Fruit fly (Drosophila melanogaster): Measurements from ENCODE around the gene zld.

The zld gene

DNA sequence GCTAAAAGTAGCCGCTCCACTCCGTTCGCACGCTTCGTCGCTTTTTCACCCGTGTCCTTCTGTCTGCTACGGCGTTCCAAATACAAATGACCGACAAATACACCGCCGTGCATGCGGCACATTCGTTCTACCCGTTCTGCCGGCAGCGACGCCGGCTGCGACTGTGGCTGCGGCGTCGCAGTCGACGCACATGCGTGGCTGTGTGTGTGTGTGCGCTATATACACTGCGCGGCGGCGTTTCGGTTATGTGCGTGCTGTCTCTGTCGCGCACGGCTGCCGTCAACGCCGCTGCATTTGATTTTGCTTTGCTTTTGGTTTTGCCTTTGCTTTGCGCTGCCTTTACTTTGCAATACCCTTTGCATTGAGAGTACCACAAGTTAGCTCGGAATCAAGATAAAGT lies at the start of gene zld:
TSS of gene zld (minus strand) at position 92 of the 400 bp plus-strand sequence.
- TF ChIP-seq ss (GFP tag; optimal IDR thresholded peaks at IDR 0.05) (peak in 1 of 2 experiments; percentile 41), CG10631 (GFP tag; optimal IDR thresholded peaks at IDR 0.05) (no peak), fd59A (GFP tag; optimal IDR thresholded peaks at IDR 0.05) (no peak), fkh (GFP tag; optimal IDR thresholded peaks at IDR 0.05) (peak; percentile 71), CG3919 (GFP tag; optimal IDR thresholded peaks at IDR 0.05) (no peak), Eip78C (GFP tag) (peak; percentile 27), Eip75B (GFP tag; optimal IDR thresholded peaks at IDR 0.05) (no peak), CG6163 (GFP tag; IDR thresholded peaks at IDR 0.05) (0 out of 3 replicates have a peak, but pooled peaks have one; percentile 35), svp (GFP tag) (peak; percentile 48), CG1621 (tag; optimal IDR thresholded peaks at IDR 0.05) (peak; percentile 17), vri (GFP tag; optimal IDR thresholded peaks at IDR 0.05) (no peak), Met (GFP tag; optimal IDR thresholded peaks at IDR 0.05) (no peak), Sox102F (GFP tag; optimal IDR thresholded peaks at IDR 0.05) (no peak), cyc (GFP tag; optimal IDR thresholded peaks at IDR 0.05) (no peak), CG8632 (GFP tag; optimal IDR thresholded peaks at IDR 0.05) (no peak), CG11762 (GFP tag; optimal IDR thresholded peaks at IDR 0.05; ENCODE audit: insufficient read depth) (no peak), CG6854 (GFP tag; optimal IDR thresholded peaks at IDR 0.05) (no peak)

dm6 chrX:19827762-19828161 lies 44.4 kb upstream of the zld start:
- TF ChIP-seq lz (GFP tag; optimal IDR thresholded peaks at IDR 0.05) (no peak), CG6792 (GFP tag; optimal IDR thresholded peaks at IDR 0.05) (no peak), CG31627 (GFP tag; optimal IDR thresholded peaks at IDR 0.05) (no peak), Ets96B (tag; optimal IDR thresholded peaks at IDR 0.05) (no peak), CG1621 (tag; optimal IDR thresholded peaks at IDR 0.05) (no peak), CG11762 (GFP tag; optimal IDR thresholded peaks at IDR 0.05; ENCODE audit: insufficient read depth) (no peak), Hr38 (GFP tag; optimal IDR thresholded peaks at IDR 0.05) (no peak), esn (GFP tag; optimal IDR thresholded peaks at IDR 0.05) (no peak), svp (GFP tag) (no peak), Ets21C (GFP tag; optimal IDR thresholded peaks at IDR 0.05) (no peak), CG8632 (GFP tag; optimal IDR thresholded peaks at IDR 0.05) (no peak), CG6163 (GFP tag; IDR thresholded peaks at IDR 0.05) (no peak), net (GFP tag; optimal IDR thresholded peaks at IDR 0.05) (no peak), cyc (GFP tag; optimal IDR thresholded peaks at IDR 0.05) (no peak), vri (GFP tag; optimal IDR thresholded peaks at IDR 0.05) (no peak), CG11294 (GFP tag; IDR thresholded peaks at IDR 0.05) (no peak), CG34406 (GFP tag; optimal IDR thresholded peaks at IDR 0.05) (no peak)

DNA sequence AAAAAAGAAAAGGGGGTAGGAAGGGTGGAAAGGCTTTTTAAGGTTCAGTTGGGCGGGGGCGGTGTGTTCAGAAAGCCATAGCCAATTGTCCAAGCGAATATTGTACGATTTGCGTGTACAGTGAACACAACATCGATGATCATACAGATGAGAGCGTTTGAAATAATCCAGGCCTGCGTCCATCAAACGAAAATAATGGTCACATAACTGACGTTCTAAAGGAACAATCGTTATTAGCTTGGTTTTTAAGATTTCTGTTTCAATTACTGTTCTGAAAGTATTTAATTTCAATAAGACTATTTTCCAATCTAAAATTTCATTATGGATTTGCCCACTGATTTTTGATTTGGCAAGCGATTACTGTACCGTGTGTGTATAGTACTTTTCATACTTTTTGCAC lies 41.8 kb upstream of the zld start:
- TF ChIP-seq topi (GFP tag; optimal IDR thresholded peaks at IDR 0.05) (no peak), Eip78C (GFP tag) (peak; percentile 33), dac (GFP tag; optimal IDR thresholded peaks at IDR 0.05) (no peak), Gug (GFP tag; IDR thresholded peaks at IDR 0.05) (no peak), Met (GFP tag; optimal IDR thresholded peaks at IDR 0.05) (no peak)

DNA sequence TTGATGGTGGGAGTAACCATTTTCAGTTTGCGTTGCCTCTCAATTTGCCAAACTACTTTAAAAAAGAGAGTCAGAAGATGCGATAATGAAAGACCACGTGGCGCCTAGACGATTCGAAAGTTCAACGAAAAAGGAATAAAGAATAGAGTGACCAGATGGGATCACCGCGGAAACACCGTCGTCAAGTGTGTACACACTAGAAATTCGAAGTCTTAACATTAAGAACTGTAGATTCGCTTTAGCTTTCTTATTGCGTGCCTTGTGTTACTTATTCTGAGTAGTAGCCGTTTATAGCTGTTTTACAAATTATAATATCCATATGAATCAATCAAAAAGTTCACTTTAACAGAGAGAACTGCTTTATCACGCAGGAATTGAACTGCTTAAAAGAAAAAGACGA lies 40.6 kb upstream of the zld start, which contains the start of gene SkpE:
TSS of gene SkpE (minus strand) at position 101 of the 400 bp plus-strand sequence.
- TF ChIP-seq CG34406 (GFP tag; optimal IDR thresholded peaks at IDR 0.05) (no peak), Eip93F (GFP tag; optimal IDR thresholded peaks at IDR 0.05) (no peak), CG6276 (GFP tag; optimal IDR thresholded peaks at IDR 0.05) (no peak), Sox15 (GFP tag; optimal IDR thresholded peaks at IDR 0.05) (no peak), Lpt (GFP tag; optimal IDR thresholded peaks at IDR 0.05) (no peak), CG11902 (GFP tag; optimal IDR thresholded peaks at IDR 0.05) (no peak), CG8319 (GFP tag; optimal IDR thresholded peaks at IDR 0.05) (no peak), CG7368 (GFP tag; optimal IDR thresholded peaks at IDR 0.05) (no peak), CG11762 (GFP tag; optimal IDR thresholded peaks at IDR 0.05; ENCODE audit: insufficient read depth) (no peak), Hr39 (GFP tag; optimal IDR thresholded peaks at IDR 0.05) (no peak), net (GFP tag; optimal IDR thresholded peaks at IDR 0.05) (no peak), fkh (GFP tag; optimal IDR thresholded peaks at IDR 0.05) (no peak), Ets21C (GFP tag; optimal IDR thresholded peaks at IDR 0.05) (no peak), ss (GFP tag; optimal IDR thresholded peaks at IDR 0.05) (no peak), Sox14 (GFP tag; optimal IDR thresholded peaks at IDR 0.05) (no peak)
